Worm (Caenorhabditis elegans) whole organism, late embryonic: ENCODE results near the gene F23F12.12.

Source experiments
- ahr-1 ChIP-seq: sonication (generic microtip); optimal IDR thresholded peaks from 2 replicates; lab custom pipeline; 2016; ENCODE audit warnings: missing genetic modification characterization, missing compliant biosample characterization
- ceh-19 ChIP-seq: fragments of 200-800 bp; sonication (Bioruptor generic); optimal IDR thresholded peaks from 2 replicates; lab custom pipeline; 2018; ENCODE audit warnings: mild to moderate bottlenecking, missing genetic modification characterization, missing compliant biosample characterization
- ceh-45 ChIP-seq: fragments of 200-800 bp; sonication (Bioruptor generic); IDR thresholded peaks from 2 replicates; pipeline ENCODE4 v1.3.6; 2022; ENCODE audit warnings: missing genetic modification reagents, missing genetic modification characterization, missing compliant biosample characterization
- che-1 ChIP-seq: sonication (generic microtip); optimal IDR thresholded peaks from 2 replicates; lab custom pipeline; 2016; ENCODE audit warnings: mild to moderate bottlenecking, missing genetic modification characterization, missing compliant biosample characterization
- fkh-10 ChIP-seq: fragments of 150-350 bp; optimal IDR thresholded peaks from 2 replicates; lab custom pipeline; 2014; ENCODE audit warnings: missing biosample characterization, missing genetic modification reagents, missing genetic modification characterization
- lin-11 ChIP-seq: fragments of 200-800 bp; sonication (Bioruptor generic); optimal IDR thresholded peaks from 2 replicates; lab custom pipeline; 2018; ENCODE audit warnings: mild to moderate bottlenecking, missing genetic modification characterization, missing compliant biosample characterization
- madf-2 ChIP-seq: sonication (generic microtip); optimal IDR thresholded peaks from 2 replicates; lab custom pipeline; 2017; ENCODE audit warnings: missing genetic modification characterization, missing compliant biosample characterization
- nhr-11 ChIP-seq: fragments of 150-350 bp; optimal IDR thresholded peaks from 2 replicates; lab custom pipeline; 2014; ENCODE audit warnings: missing biosample characterization, missing genetic modification characterization
- nhr-232 ChIP-seq: sonication (generic microtip); optimal IDR thresholded peaks from 2 replicates; lab custom pipeline; 2016; ENCODE audit warnings: missing genetic modification characterization, missing compliant biosample characterization
- pqm-1 ChIP-seq: sonication (generic microtip); optimal IDR thresholded peaks from 2 replicates; lab custom pipeline; 2016; ENCODE audit warnings: missing genetic modification characterization, missing compliant biosample characterization
- sdc-2 ChIP-seq: sonication (generic microtip); optimal IDR thresholded peaks from 2 replicates; lab custom pipeline; 2016; ENCODE audit warnings: missing genotype, missing genetic modification characterization, missing compliant biosample characterization
- sox-2 ChIP-seq: fragments of 200-800 bp; sonication (Bioruptor generic); IDR thresholded peaks from 2 replicates; pipeline ENCODE4 v1.3.6; 2022; ENCODE audit warnings: missing genetic modification reagents, missing genetic modification characterization, missing compliant biosample characterization
- unc-3 ChIP-seq, 2 experiments: fragments of 200-800 bp in 1 of 2; sonication (Bioruptor generic) in 1 of 2; sonication (generic microtip) in 1 of 2; conservative IDR thresholded peaks in 1 of 2; optimal IDR thresholded peaks in 1 of 2; 2 replicates each; pipeline versions ENCODE4 v1.3.6 to Lab custom; 2016 to 2022; ENCODE audit warnings: missing compliant biosample characterization in 2 of 2, missing genetic modification characterization in 2 of 2, missing genetic modification reagents in 1 of 2

- no peak for TF ChIP-seq ceh-19
- TF ChIP-seq nhr-232 = no peak
- TF ChIP-seq ahr-1 (tag; lab: Kevin White, UChicago) = no peak
- TF ChIP-seq nhr-11 (tag; lab: Kevin White, UChicago) = no peak
- TF ChIP-seq sox-2 (GFP tag; lab: Robert Waterston, UW) = no peak
- TF ChIP-seq sdc-2 (tag; lab: Kevin White, UChicago) = no peak
- no peak for TF ChIP-seq che-1 (tag; lab: Kevin White, UChicago)
- no peak for TF ChIP-seq ceh-45 (GFP tag; lab: Robert Waterston, UW)
- no peak for TF ChIP-seq fkh-10 (GFP tag; lab: Kevin White, UChicago)
- TF ChIP-seq pqm-1 = no peak
- TF ChIP-seq unc-3 (GFP tag; conservative IDR thresholded peaks at IDR 0.05; lab: Robert Waterston, UW) = no peak
- no peak for TF ChIP-seq unc-3 (tag; optimal IDR thresholded peaks at IDR 0.05; lab: Kevin White, UChicago)
- no peak for TF ChIP-seq lin-11
- TF ChIP-seq madf-2 (tag; lab: Kevin White, UChicago) = no peak
Observed at ce11 chrIII:6507832-6508231, at the start of gene F23F12.12.
